Fruit fly (Drosophila melanogaster): ENCODE measurements around the gene Act88F.

Gene Act88F

dm6 chr3R:15420375-15420931 lies 19.3 kb upstream of the Act88F start (continued):
- no peak for TF ChIP-seq trh (GFP tag; optimal IDR thresholded peaks at IDR 0.05)
- no peak for TF ChIP-seq run (tag; optimal IDR thresholded peaks at IDR 0.05)
- TF ChIP-seq CG13894 (tag; optimal IDR thresholded peaks at IDR 0.05) = no peak
- no peak for TF ChIP-seq CG10979 (tag; optimal IDR thresholded peaks at IDR 0.05)
- TF ChIP-seq Usf (GFP tag; optimal IDR thresholded peaks at IDR 0.05) = no peak
- no peak for TF ChIP-seq fd64A (GFP tag; optimal IDR thresholded peaks at IDR 0.05)
- peak; percentile 81 for TF ChIP-seq cg (GFP tag; optimal IDR thresholded peaks at IDR 0.05)
- TF ChIP-seq CG17359 (tag; optimal IDR thresholded peaks at IDR 0.05) = no peak

dm6 chr3R:15424187-15424586 lies 15.6 kb upstream of the Act88F start:
- TF ChIP-seq CG16779 (GFP tag; IDR thresholded peaks at IDR 0.05) (no peak), CG11456 (GFP tag; IDR thresholded peaks at IDR 0.05) (no peak), Hr39 (optimal IDR thresholded peaks at IDR 0.05) (peak; percentile 11), crc (GFP tag; optimal IDR thresholded peaks at IDR 0.05) (no peak), Dfd (GFP tag; optimal IDR thresholded peaks at IDR 0.05) (peak in 1 of 2 experiments; percentile 28), ind (GFP tag; optimal IDR thresholded peaks at IDR 0.05) (no peak), Ets65A (GFP tag) (peak; percentile 49), CG4282 (GFP tag; optimal IDR thresholded peaks at IDR 0.05) (no peak), TFAM (GFP tag; optimal IDR thresholded peaks at IDR 0.05) (no peak), inv (GFP tag; IDR thresholded peaks at IDR 0.05; ENCODE audit: partially characterized antibody) (no peak)

dm6 chr3R:15425638-15426487 lies 13.9 kb upstream of the Act88F start:
- TF ChIP-seq CG10431 (GFP tag; optimal IDR thresholded peaks at IDR 0.05) (peak; percentile 46), CG18476 (GFP tag; optimal IDR thresholded peaks at IDR 0.05) (no peak), CG3281 (GFP tag; optimal IDR thresholded peaks at IDR 0.05) (no peak), CG12391 (tag; optimal IDR thresholded peaks at IDR 0.05) (peak; percentile 18), pan (optimal IDR thresholded peaks at IDR 0.05) (no peak), pan (GFP tag; optimal IDR thresholded peaks at IDR 0.05 in 1 of 2, IDR thresholded peaks at IDR 0.05 in 1 of 2) (peak in 1 of 2 experiments; percentile 22), pros (GFP tag; optimal IDR thresholded peaks at IDR 0.05) (peak; percentile 100), CG15269 (tag; optimal IDR thresholded peaks at IDR 0.05) (peak; percentile 21), lmd (GFP tag; IDR thresholded peaks at IDR 0.05) (no peak), CG6689 (GFP tag; IDR thresholded peaks at IDR 0.05) (0 out of 2 replicates have a peak, but pooled peaks have one; percentile 34), Rx (GFP tag; IDR thresholded peaks at IDR 0.05) (peak; percentile 37; the same call in 1 of the 2 replicates), nerfin-1 (tag; optimal IDR thresholded peaks at IDR 0.05) (peak; percentile 24), phol (tag; optimal IDR thresholded peaks at IDR 0.05) (peak; percentile 53), gem (tag; optimal IDR thresholded peaks at IDR 0.05) (peak; percentile 53), Asciz (GFP tag; optimal IDR thresholded peaks at IDR 0.05) (peak; percentile 29), sna (GFP tag; IDR thresholded peaks at IDR 0.05; ENCODE audit: partially characterized antibody) (no peak), ttk (GFP tag; IDR thresholded peaks at IDR 0.05) (peak; percentile 56), CG18262 (tag; optimal IDR thresholded peaks at IDR 0.05) (peak; percentile 29), C15 (GFP tag; IDR thresholded peaks at IDR 0.05) (no peak), az2 (GFP tag; optimal IDR thresholded peaks at IDR 0.05) (peak; percentile 7), cwo (GFP tag; optimal IDR thresholded peaks at IDR 0.05) (no peak), Sox102F (GFP tag; optimal IDR thresholded peaks at IDR 0.05) (peak; percentile 60), slou (GFP tag; optimal IDR thresholded peaks at IDR 0.05) (no peak), CG17359 (tag; optimal IDR thresholded peaks at IDR 0.05) (peak; percentile 68), dmrt99B (tag; optimal IDR thresholded peaks at IDR 0.05) (peak; percentile 65), CG2202 (tag; optimal IDR thresholded peaks at IDR 0.05) (no peak), CG2678 (tag; optimal IDR thresholded peaks at IDR 0.05) (peak; percentile 43), CG17361 (GFP tag; IDR thresholded peaks at IDR 0.05) (0 out of 3 replicates have a peak, but pooled peaks have one; percentile 16), CG1603 (tag; optimal IDR thresholded peaks at IDR 0.05) (peak; percentile 22)

Measured in whole organism, embryonic.